Worm (Caenorhabditis elegans) whole organism, late embryonic: ENCODE results near the gene gsp-1.

Experiments used
- F13H6.1 ChIP-seq: sonication (generic microtip); optimal IDR thresholded peaks from 2 replicates; lab custom pipeline; 2016; ENCODE audit warnings: missing genetic modification characterization, missing compliant biosample characterization
- K09A11.1 ChIP-seq: sonication (generic microtip); optimal IDR thresholded peaks from 2 replicates; lab custom pipeline; 2017; ENCODE audit warnings: antibody characterized with exemption, mild to moderate bottlenecking, missing genetic modification characterization, missing compliant biosample characterization; ENCODE audit not compliant: insufficient read depth
- ahr-1 ChIP-seq: sonication (generic microtip); optimal IDR thresholded peaks from 2 replicates; lab custom pipeline; 2016; ENCODE audit warnings: missing genetic modification characterization, missing compliant biosample characterization
- ceh-14 ChIP-seq: sonication (generic microtip); optimal IDR thresholded peaks from 2 replicates; lab custom pipeline; 2016; ENCODE audit warnings: missing genotype, missing genetic modification characterization, missing compliant biosample characterization
- ceh-18 ChIP-seq: sonication (generic microtip); optimal IDR thresholded peaks from 2 replicates; lab custom pipeline; 2016; ENCODE audit warnings: missing genetic modification characterization, missing compliant biosample characterization
- ceh-22 ChIP-seq: sonication (generic microtip); optimal IDR thresholded peaks from 2 replicates; lab custom pipeline; 2017; ENCODE audit warnings: missing biosample characterization, missing genetic modification characterization
- ceh-34 ChIP-seq: sonication (generic microtip); optimal IDR thresholded peaks from 2 replicates; lab custom pipeline; 2016; ENCODE audit warnings: mild to moderate bottlenecking, missing genetic modification characterization, missing compliant biosample characterization
- ceh-45 ChIP-seq: fragments of 200-800 bp; sonication (Bioruptor generic); IDR thresholded peaks from 2 replicates; pipeline ENCODE4 v1.3.6; 2022; ENCODE audit warnings: missing genetic modification reagents, missing genetic modification characterization, missing compliant biosample characterization
- che-1 ChIP-seq: sonication (generic microtip); optimal IDR thresholded peaks from 2 replicates; lab custom pipeline; 2016; ENCODE audit warnings: mild to moderate bottlenecking, missing genetic modification characterization, missing compliant biosample characterization
- dmd-4 ChIP-seq: sonication (generic microtip); optimal IDR thresholded peaks from 2 replicates; lab custom pipeline; 2016; ENCODE audit warnings: borderline replicate concordance, missing genetic modification characterization, missing compliant biosample characterization
- dve-1 ChIP-seq: sonication (generic microtip); optimal IDR thresholded peaks from 2 replicates; lab custom pipeline; 2017; ENCODE audit warnings: antibody characterized with exemption, mild to moderate bottlenecking, missing genetic modification characterization, missing compliant biosample characterization
- elt-2 ChIP-seq: sonication (generic microtip); optimal IDR thresholded peaks from 2 replicates; lab custom pipeline; 2016; ENCODE audit warnings: missing genetic modification reagents, missing genetic modification characterization, missing compliant biosample characterization
- elt-4 ChIP-seq: sonication (generic microtip); optimal IDR thresholded peaks from 2 replicates; lab custom pipeline; 2016; ENCODE audit warnings: missing genetic modification characterization, missing compliant biosample characterization
- eyg-1 ChIP-seq: sonication (generic microtip); optimal IDR thresholded peaks from 2 replicates; lab custom pipeline; 2016; ENCODE audit warnings: missing genotype, missing genetic modification characterization, missing compliant biosample characterization
- hlh-30 ChIP-seq: sonication (generic microtip); optimal IDR thresholded peaks from 2 replicates; lab custom pipeline; 2017; ENCODE audit warnings: antibody characterized with exemption, missing genetic modification characterization, missing compliant biosample characterization; ENCODE audit not compliant: insufficient read depth
- hlh-6 ChIP-seq: sonication (generic microtip); optimal IDR thresholded peaks from 2 replicates; lab custom pipeline; 2016; ENCODE audit warnings: missing genotype, missing genetic modification characterization, missing compliant biosample characterization
- hlh-8 ChIP-seq: sonication (generic microtip); optimal IDR thresholded peaks from 2 replicates; lab custom pipeline; 2016; ENCODE audit warnings: missing genotype, missing genetic modification characterization, missing compliant biosample characterization
- lim-6 ChIP-seq: sonication (generic microtip); optimal IDR thresholded peaks from 2 replicates; lab custom pipeline; 2016; ENCODE audit warnings: missing genetic modification characterization, missing compliant biosample characterization
- madf-2 ChIP-seq: sonication (generic microtip); optimal IDR thresholded peaks from 2 replicates; lab custom pipeline; 2017; ENCODE audit warnings: missing genetic modification characterization, missing compliant biosample characterization
- nhr-232 ChIP-seq: sonication (generic microtip); optimal IDR thresholded peaks from 2 replicates; lab custom pipeline; 2016; ENCODE audit warnings: missing genetic modification characterization, missing compliant biosample characterization
- npax-4 ChIP-seq: sonication (generic microtip); optimal IDR thresholded peaks from 2 replicates; lab custom pipeline; 2016; ENCODE audit warnings: missing genetic modification characterization, missing compliant biosample characterization
- odd-2 ChIP-seq: sonication (generic microtip); optimal IDR thresholded peaks from 2 replicates; lab custom pipeline; 2017; ENCODE audit warnings: antibody characterized with exemption, mild to moderate bottlenecking, missing genetic modification characterization, missing compliant biosample characterization
- pat-9 ChIP-seq: fragments of 200-800 bp; sonication (Bioruptor generic); optimal IDR thresholded peaks from 2 replicates; lab custom pipeline; 2018; ENCODE audit warnings: mild to moderate bottlenecking, missing genetic modification characterization, moderate library complexity, missing compliant biosample characterization
- pqm-1 ChIP-seq: sonication (generic microtip); optimal IDR thresholded peaks from 2 replicates; lab custom pipeline; 2016; ENCODE audit warnings: missing genetic modification characterization, missing compliant biosample characterization
- pros-1 ChIP-seq: fragments of 150-350 bp; optimal IDR thresholded peaks from 2 replicates; lab custom pipeline; 2014; ENCODE audit warnings: missing biosample characterization, missing genetic modification reagents, missing genetic modification characterization
- sdc-2 ChIP-seq: sonication (generic microtip); optimal IDR thresholded peaks from 2 replicates; lab custom pipeline; 2016; ENCODE audit warnings: missing genotype, missing genetic modification characterization, missing compliant biosample characterization
- syd-9 ChIP-seq: sonication (generic microtip); optimal IDR thresholded peaks from 2 replicates; lab custom pipeline; 2016; ENCODE audit warnings: mild to moderate bottlenecking, missing genetic modification characterization, moderate library complexity, missing compliant biosample characterization
- unc-3 ChIP-seq, 2 experiments: fragments of 200-800 bp in 1 of 2; sonication (Bioruptor generic) in 1 of 2; sonication (generic microtip) in 1 of 2; conservative IDR thresholded peaks in 1 of 2; optimal IDR thresholded peaks in 1 of 2; 2 replicates each; pipeline versions ENCODE4 v1.3.6 to Lab custom; 2016 to 2022; ENCODE audit warnings: missing compliant biosample characterization in 2 of 2, missing genetic modification characterization in 2 of 2, missing genetic modification reagents in 1 of 2
- unc-42 ChIP-seq: sonication (generic microtip); optimal IDR thresholded peaks from 2 replicates; lab custom pipeline; 2016; ENCODE audit warnings: missing genotype, missing genetic modification characterization, missing compliant biosample characterization
- unc-55 ChIP-seq: sonication (generic microtip); optimal IDR thresholded peaks from 2 replicates; lab custom pipeline; 2017; ENCODE audit warnings: missing biosample characterization, missing genetic modification reagents, missing genetic modification characterization
- zip-5 ChIP-seq: sonication (generic microtip); optimal IDR thresholded peaks from 2 replicates; lab custom pipeline; 2016; ENCODE audit warnings: missing genetic modification characterization, missing compliant biosample characterization
- ztf-16 ChIP-seq: sonication (generic microtip); optimal IDR thresholded peaks from 2 replicates; lab custom pipeline; 2017; ENCODE audit warnings: missing genetic modification characterization, missing compliant biosample characterization

Gene gsp-1

ce11 chrV:10662000-10662399 lies 20.2 kb upstream of the gsp-1 start:
- no peak for TF ChIP-seq hlh-30
- no peak for TF ChIP-seq hlh-8 (tag; lab: Kevin White, UChicago)
- no peak for TF ChIP-seq unc-55
- TF ChIP-seq ahr-1 (tag; lab: Kevin White, UChicago) = no peak
- no peak for TF ChIP-seq dmd-4
- no peak for TF ChIP-seq pat-9 (tag; lab: Kevin White, UChicago)
- no peak for TF ChIP-seq sdc-2 (tag; lab: Kevin White, UChicago)
- no peak for TF ChIP-seq elt-2 (tag; lab: Kevin White, UChicago)
- no peak for TF ChIP-seq npax-4 (tag; lab: Kevin White, UChicago)
- TF ChIP-seq F13H6.1 (tag; lab: Kevin White, UChicago) = no peak

ce11 chrV:10664271-10664670 lies 18.0 kb upstream of the gsp-1 start:
- TF ChIP-seq unc-3 (GFP tag; conservative IDR thresholded peaks at IDR 0.05; lab: Robert Waterston, UW) = no peak
- no peak for TF ChIP-seq unc-3 (tag; optimal IDR thresholded peaks at IDR 0.05; lab: Kevin White, UChicago)
- no peak for TF ChIP-seq ceh-14 (tag; lab: Kevin White, UChicago)
- TF ChIP-seq elt-2 (tag; lab: Kevin White, UChicago) = no peak
- TF ChIP-seq elt-4 (tag; lab: Kevin White, UChicago) = no peak
- no peak for TF ChIP-seq pqm-1 (tag; lab: Kevin White, UChicago)
- TF ChIP-seq syd-9 (tag; lab: Kevin White, UChicago) = no peak
- no peak for TF ChIP-seq madf-2 (tag; lab: Kevin White, UChicago)
- no peak for TF ChIP-seq pros-1
- TF ChIP-seq sdc-2 (tag; lab: Kevin White, UChicago) = no peak
- no peak for TF ChIP-seq ceh-45 (GFP tag; lab: Robert Waterston, UW)
- no peak for TF ChIP-seq dmd-4
- TF ChIP-seq odd-2 (tag; lab: Kevin White, UChicago) = no peak
- TF ChIP-seq ztf-16 (tag; lab: Kevin White, UChicago) = no peak
- TF ChIP-seq che-1 (tag; lab: Kevin White, UChicago) = no peak

ce11 chrV:10667284-10667683 lies 14.9 kb upstream of the gsp-1 start, which contains the start of gene twk-12:
Gene twk-12 (plus strand): TSS chrV:10667584.
- no peak for TF ChIP-seq zip-5 (tag; lab: Kevin White, UChicago)
- no peak for TF ChIP-seq nhr-232 (tag; lab: Kevin White, UChicago)
- TF ChIP-seq hlh-6 (tag; lab: Kevin White, UChicago) = no peak
- no peak for TF ChIP-seq dve-1 (tag; lab: Kevin White, UChicago)
- TF ChIP-seq pat-9 (tag; lab: Kevin White, UChicago) = no peak
- TF ChIP-seq ceh-18 (tag; lab: Kevin White, UChicago) = no peak
- no peak for TF ChIP-seq elt-2 (tag; lab: Kevin White, UChicago)
- TF ChIP-seq ceh-45 (GFP tag; lab: Robert Waterston, UW) = no peak
- TF ChIP-seq lim-6 (tag; lab: Kevin White, UChicago) = no peak

ce11 chrV:10670817-10671216 lies 11.4 kb upstream of the gsp-1 start:
- no peak for TF ChIP-seq unc-42 (tag; lab: Kevin White, UChicago)
- TF ChIP-seq pros-1 = no peak
- TF ChIP-seq ceh-18 (tag; lab: Kevin White, UChicago) = no peak
- no peak for TF ChIP-seq eyg-1 (tag; lab: Kevin White, UChicago)
- TF ChIP-seq che-1 (tag; lab: Kevin White, UChicago) = no peak
- peak; percentile 61 for TF ChIP-seq ceh-34 (tag; lab: Kevin White, UChicago)

ce11 chrV:10671618-10672017 lies 10.6 kb upstream of the gsp-1 start, which contains the start of gene ceh-22:
Gene ceh-22 (plus strand): TSS chrV:10671918.
- TF ChIP-seq ceh-22 (tag; lab: Kevin White, UChicago) = peak; percentile 74
- TF ChIP-seq K09A11.1 (tag; lab: Kevin White, UChicago) = no peak
- TF ChIP-seq, all 69 proteins: peak for 1
